Fruit fly (Drosophila melanogaster): Measurements from ENCODE around the gene sip2.

- no peak for TF ChIP-seq CG8478 (optimal IDR thresholded peaks at IDR 0.05)
- no peak for TF ChIP-seq CTCF (optimal IDR thresholded peaks at IDR 0.05)
Observed at dm6 chr2L:7004304-7004703, 40.4 kb upstream of the sip2 start.

Measured in S2 (cell line).